Worm (Caenorhabditis elegans) whole organism, mixed stage, embryonic: ENCODE data around the gene srbc-50.

Experiments used
- lsy-2 ChIP-seq: fragments of 150-350 bp; optimal IDR thresholded peaks from 2 replicates; lab custom pipeline; 2014; ENCODE audit warnings: missing biosample characterization, missing genetic modification characterization
- mep-1 ChIP-seq: fragments of 150-350 bp; optimal IDR thresholded peaks from 2 replicates; lab custom pipeline; 2017; ENCODE audit warnings: missing biosample characterization, missing genetic modification reagents, missing genetic modification characterization, inconsistent platforms
- nhr-237 ChIP-seq: fragments of 150-350 bp; optimal IDR thresholded peaks from 2 replicates; lab custom pipeline; 2014; ENCODE audit warnings: missing biosample characterization, missing genetic modification characterization

DNA sequence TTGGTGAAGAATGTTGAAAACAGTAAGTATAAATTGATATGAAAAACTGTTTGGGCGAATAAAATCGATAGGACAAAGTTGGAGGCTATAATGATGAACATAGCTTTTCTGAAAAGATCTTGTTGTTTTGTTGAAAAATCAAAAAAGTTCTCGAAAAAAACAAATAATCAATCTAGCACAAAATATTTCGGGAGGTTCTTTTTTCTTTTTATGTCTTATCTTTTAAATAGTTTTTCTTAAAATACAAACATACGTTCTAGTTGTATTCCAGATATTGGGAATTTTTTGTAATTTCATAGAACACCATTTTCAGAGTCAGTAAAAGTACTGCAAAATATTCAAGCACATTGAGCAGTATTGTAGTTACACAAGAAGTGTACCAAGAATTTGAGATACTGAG, 5.1 kb upstream of the srbc-50 start, which contains the start of gene srbc-55:
- TF ChIP-seq nhr-237 (no peak), lsy-2 (tag; lab: Kevin White, UChicago) (no peak), mep-1 (tag; lab: Kevin White, UChicago) (no peak)
